Fruit fly (Drosophila melanogaster) whole organism, embryonic: ENCODE data around the gene Dbp73D.

ENCODE experiments used
- Bteb2 ChIP-seq: fragments of 200-800 bp; sonication (Bioruptor generic); optimal IDR thresholded peaks from 2 replicates; lab custom pipeline; 2016; ENCODE audit warnings: missing biosample characterization, missing genetic modification characterization
- CG10147 ChIP-seq: fragments of 200-800 bp; sonication (Bioruptor generic); optimal IDR thresholded peaks from 2 replicates; lab custom pipeline; 2019; ENCODE audit warnings: missing biosample characterization, mild to moderate bottlenecking, missing genetic modification characterization, moderate library complexity
- CG10462 ChIP-seq: fragments of 200-800 bp; sonication (Bioruptor generic); optimal IDR thresholded peaks from 2 replicates; lab custom pipeline; 2016; ENCODE audit warnings: missing biosample characterization, missing genetic modification characterization
- CG11398 ChIP-seq: fragments of 200-800 bp; sonication (Bioruptor generic); optimal IDR thresholded peaks from 2 replicates; lab custom pipeline; 2016; ENCODE audit warnings: missing biosample characterization, missing genetic modification characterization
- CG11504 ChIP-seq: fragments of 200-800 bp; sonication (Bioruptor generic); optimal IDR thresholded peaks from 3 replicates; lab custom pipeline; 2019; ENCODE audit warnings: missing biosample characterization, mild to moderate bottlenecking, missing genetic modification characterization, moderate library complexity
- CG11695 ChIP-seq: fragments of 200-800 bp; sonication (Bioruptor generic); IDR thresholded peaks from 3 replicates; pipeline ENCODE4 v1.3.6; 2022; ENCODE audit warnings: missing biosample characterization, missing genetic modification characterization
- CG1233 ChIP-seq: fragments of 200-800 bp; sonication (Bioruptor generic); optimal IDR thresholded peaks from 4 replicates; lab custom pipeline; 2018; ENCODE audit warnings: missing biosample characterization, mild to moderate bottlenecking, missing genetic modification characterization
- CG14667 ChIP-seq: fragments of 200-800 bp; sonication (Bioruptor generic); IDR thresholded peaks from 2 replicates; pipeline ENCODE4 v1.3.6; 2022; ENCODE audit warnings: missing biosample characterization, missing genetic modification characterization
- CG16815 ChIP-seq: fragments of 200-800 bp; sonication (Bioruptor generic); optimal IDR thresholded peaks from 3 replicates; lab custom pipeline; 2017; ENCODE audit warnings: missing biosample characterization, mild to moderate bottlenecking, missing genetic modification characterization
- CG18011 ChIP-seq: fragments of 200-800 bp; sonication (Bioruptor generic); optimal IDR thresholded peaks from 2 replicates; lab custom pipeline; 2017; ENCODE audit warnings: missing biosample characterization, missing genetic modification characterization, mild to moderate bottlenecking, moderate library complexity, missing genotype
- CG18476 ChIP-seq: fragments of 200-800 bp; sonication (Bioruptor generic); optimal IDR thresholded peaks from 2 replicates; lab custom pipeline; 2016; ENCODE audit warnings: missing biosample characterization, mild to moderate bottlenecking, missing genetic modification characterization
- CG18764 ChIP-seq: fragments of 200-800 bp; sonication (Bioruptor generic); optimal IDR thresholded peaks from 3 replicates; lab custom pipeline; 2016; ENCODE audit warnings: missing biosample characterization, missing genetic modification characterization
- CG30431 ChIP-seq: fragments of 200-800 bp; sonication (Bioruptor generic); optimal IDR thresholded peaks from 2 replicates; lab custom pipeline; 2017; ENCODE audit warnings: missing biosample characterization, missing genetic modification characterization
- CG31224 ChIP-seq: fragments of 200-800 bp; sonication (Bioruptor generic); IDR thresholded peaks from 2 replicates; pipeline ENCODE4 v1.3.6; 2022; ENCODE audit warnings: missing biosample characterization, missing genetic modification characterization
- CG3407 ChIP-seq: fragments of 200-800 bp; sonication (Bioruptor generic); optimal IDR thresholded peaks from 2 replicates; lab custom pipeline; 2018; ENCODE audit warnings: missing biosample characterization, mild to moderate bottlenecking, missing genetic modification characterization
- CG43689 ChIP-seq: fragments of 200-800 bp; sonication (Bioruptor generic); IDR thresholded peaks from 2 replicates; pipeline ENCODE4 v1.3.6; 2022; ENCODE audit warnings: missing biosample characterization, missing genetic modification characterization
- CG4617 ChIP-seq: fragments of 200-800 bp; sonication (Bioruptor generic); optimal IDR thresholded peaks from 3 replicates; lab custom pipeline; 2016; ENCODE audit warnings: missing biosample characterization, missing genetic modification characterization, borderline replicate concordance
- CG6683 ChIP-seq: fragments of 200-800 bp; sonication (Bioruptor generic); optimal IDR thresholded peaks from 2 replicates; lab custom pipeline; 2017; ENCODE audit warnings: missing biosample characterization, mild to moderate bottlenecking, missing genetic modification characterization, missing genetic modification reagents
- CG8478 ChIP-seq: fragments of >200 bp; optimal IDR thresholded peaks from 2 replicates; lab custom pipeline; 2018
- CrebB ChIP-seq: fragments of 200-800 bp; sonication (Bioruptor generic); optimal IDR thresholded peaks from 3 replicates; lab custom pipeline; 2018; ENCODE audit warnings: missing biosample characterization, mild to moderate bottlenecking, missing genetic modification characterization
- D19A ChIP-seq: fragments of 200-800 bp; optimal IDR thresholded peaks from 3 replicates; lab custom pipeline; 2019; ENCODE audit warnings: missing biosample characterization, mild to moderate bottlenecking, missing genetic modification characterization, moderate library complexity
- Dad ChIP-seq: fragments of 200-800 bp; sonication (Bioruptor generic); optimal IDR thresholded peaks from 3 replicates; lab custom pipeline; 2016; ENCODE audit warnings: missing biosample characterization, missing genetic modification characterization
- Ets65A ChIP-seq: fragments of 200-800 bp; sonication (Bioruptor generic); peaks from one replicate; lab custom pipeline; 2016; ENCODE audit warnings: missing biosample characterization, missing genetic modification characterization
- GATAe ChIP-seq: fragments of 200-800 bp; sonication (Bioruptor generic); conservative IDR thresholded peaks from 2 replicates; pipeline ENCODE4 v1.3.6; 2022; ENCODE audit warnings: missing biosample characterization, missing genetic modification characterization
- Gsc ChIP-seq: fragments of 200-800 bp; sonication (Bioruptor generic); IDR thresholded peaks from 2 replicates; pipeline ENCODE4 v1.3.6; 2022; ENCODE audit warnings: missing biosample characterization, missing genetic modification characterization
- HHEX ChIP-seq: fragments of 200-800 bp; sonication (Bioruptor generic); optimal IDR thresholded peaks from 3 replicates; lab custom pipeline; 2017; ENCODE audit warnings: missing biosample characterization, mild to moderate bottlenecking, missing genetic modification characterization, missing genetic modification reagents
- HLH54F ChIP-seq: fragments of 200-800 bp; sonication (Bioruptor generic); optimal IDR thresholded peaks from 3 replicates; lab custom pipeline; 2016; ENCODE audit warnings: missing biosample characterization, missing genetic modification characterization
- HmgD ChIP-seq: fragments of 200-800 bp; sonication (Bioruptor generic); optimal IDR thresholded peaks from 3 replicates; lab custom pipeline; 2016; ENCODE audit warnings: missing biosample characterization, missing genetic modification characterization
- Hmr ChIP-seq: fragments of 200-800 bp; sonication (Bioruptor generic); optimal IDR thresholded peaks from 3 replicates; lab custom pipeline; 2017; ENCODE audit warnings: mild to moderate bottlenecking, missing biosample characterization, missing genetic modification reagents, missing genetic modification characterization
- Jarid2 ChIP-seq: fragments of 200-800 bp; sonication (Bioruptor generic); optimal IDR thresholded peaks from 3 replicates; lab custom pipeline; 2017; ENCODE audit warnings: mild to moderate bottlenecking, missing biosample characterization, missing genetic modification reagents, missing genetic modification characterization
- Lim3 ChIP-seq: fragments of 200-800 bp; sonication (Bioruptor generic); IDR thresholded peaks from 2 replicates; pipeline ENCODE4 v1.3.6; 2022; ENCODE audit warnings: missing biosample characterization, missing genetic modification characterization
- MBD-R2 ChIP-seq: fragments of 200-800 bp; sonication (Bioruptor generic); IDR thresholded peaks from 2 replicates; pipeline ENCODE4 v1.3.6; 2022; ENCODE audit warnings: missing biosample characterization, missing genetic modification characterization
- NFAT ChIP-seq: fragments of 200-800 bp; sonication (Bioruptor generic); IDR thresholded peaks from 2 replicates; pipeline ENCODE4 v1.3.6; 2022; ENCODE audit warnings: missing biosample characterization, missing genetic modification characterization
- Spps ChIP-seq: fragments of 200-800 bp; sonication (Bioruptor generic); optimal IDR thresholded peaks from 2 replicates; lab custom pipeline; 2018; ENCODE audit warnings: missing biosample characterization, mild to moderate bottlenecking, missing genetic modification characterization
- Tbp ChIP-seq: fragments of >200 bp; optimal IDR thresholded peaks from 2 replicates; lab custom pipeline; 2018; ENCODE audit warnings: missing biosample characterization, missing genetic modification characterization
- ato ChIP-seq: fragments of 200-800 bp; sonication (Bioruptor generic); IDR thresholded peaks from 2 replicates; pipeline ENCODE4 v1.3.6; 2022; ENCODE audit warnings: missing biosample characterization, missing genetic modification characterization; ENCODE audit not compliant: partially characterized antibody
- dati ChIP-seq: fragments of 200-800 bp; sonication (Bioruptor generic); IDR thresholded peaks from 2 replicates; pipeline ENCODE4 v1.3.6; 2022; ENCODE audit warnings: missing biosample characterization, missing genetic modification characterization
- grn ChIP-seq: fragments of 200-800 bp; sonication (Bioruptor generic); optimal IDR thresholded peaks from 3 replicates; lab custom pipeline; 2017; ENCODE audit warnings: missing biosample characterization, missing genetic modification characterization
- kah ChIP-seq: fragments of 200-800 bp; sonication (Bioruptor generic); optimal IDR thresholded peaks from 2 replicates; lab custom pipeline; 2018; ENCODE audit warnings: missing biosample characterization, mild to moderate bottlenecking, missing genetic modification characterization
- kay ChIP-seq: fragments of 200-800 bp; sonication (Bioruptor generic); optimal IDR thresholded peaks from 2 replicates; lab custom pipeline; 2016; ENCODE audit warnings: missing biosample characterization, missing genetic modification characterization
- luna ChIP-seq: fragments of 200-800 bp; sonication (Bioruptor generic); optimal IDR thresholded peaks from 2 replicates; lab custom pipeline; 2016; ENCODE audit warnings: missing biosample characterization, missing genetic modification characterization
- mld ChIP-seq: fragments of 200-800 bp; sonication (Bioruptor generic); IDR thresholded peaks from 3 replicates; pipeline ENCODE4 v1.3.6; 2022; ENCODE audit warnings: missing biosample characterization, missing genetic modification characterization; ENCODE audit not compliant: partially characterized antibody
- nau ChIP-seq: fragments of 200-800 bp; sonication (Bioruptor generic); optimal IDR thresholded peaks from 3 replicates; lab custom pipeline; 2017; ENCODE audit warnings: missing biosample characterization, mild to moderate bottlenecking, missing genetic modification characterization, missing genetic modification reagents
- peb ChIP-seq: fragments of 200-800 bp; sonication (Bioruptor generic); IDR thresholded peaks from 2 replicates; pipeline ENCODE4 v1.3.6; 2022; ENCODE audit warnings: missing biosample characterization, missing genetic modification characterization
- pho ChIP-seq: fragments of 200-800 bp; sonication (Bioruptor generic); optimal IDR thresholded peaks from 2 replicates; lab custom pipeline; 2016; ENCODE audit warnings: missing biosample characterization, missing genetic modification characterization
- run ChIP-seq: fragments of 200-800 bp; sonication (Bioruptor generic); optimal IDR thresholded peaks from 3 replicates; lab custom pipeline; 2018; ENCODE audit warnings: missing biosample characterization, mild to moderate bottlenecking, missing genetic modification characterization
- salm ChIP-seq: fragments of 200-800 bp; sonication (Bioruptor generic); optimal IDR thresholded peaks from 2 replicates; lab custom pipeline; 2018; ENCODE audit warnings: missing biosample characterization, mild to moderate bottlenecking, missing genetic modification characterization
- tna ChIP-seq: fragments of 200-800 bp; sonication (Bioruptor generic); IDR thresholded peaks from 2 replicates; pipeline ENCODE4 v1.3.6; 2022; ENCODE audit warnings: missing biosample characterization, missing genetic modification characterization; ENCODE audit not compliant: partially characterized antibody
- tup ChIP-seq: fragments of 200-800 bp; sonication (Bioruptor generic); optimal IDR thresholded peaks from 2 replicates; lab custom pipeline; 2016; ENCODE audit warnings: missing biosample characterization, mild to moderate bottlenecking, missing genetic modification characterization, moderate library complexity
- unpg ChIP-seq: fragments of 200-800 bp; sonication (Bioruptor generic); optimal IDR thresholded peaks from 3 replicates; lab custom pipeline; 2018; ENCODE audit warnings: missing biosample characterization, mild to moderate bottlenecking, missing genetic modification characterization, moderate library complexity
- zen ChIP-seq: fragments of 200-800 bp; sonication (Bioruptor generic); optimal IDR thresholded peaks from 3 replicates; lab custom pipeline; 2018; ENCODE audit warnings: missing biosample characterization, mild to moderate bottlenecking, missing genetic modification characterization, moderate library complexity

Gene Dbp73D

DNA sequence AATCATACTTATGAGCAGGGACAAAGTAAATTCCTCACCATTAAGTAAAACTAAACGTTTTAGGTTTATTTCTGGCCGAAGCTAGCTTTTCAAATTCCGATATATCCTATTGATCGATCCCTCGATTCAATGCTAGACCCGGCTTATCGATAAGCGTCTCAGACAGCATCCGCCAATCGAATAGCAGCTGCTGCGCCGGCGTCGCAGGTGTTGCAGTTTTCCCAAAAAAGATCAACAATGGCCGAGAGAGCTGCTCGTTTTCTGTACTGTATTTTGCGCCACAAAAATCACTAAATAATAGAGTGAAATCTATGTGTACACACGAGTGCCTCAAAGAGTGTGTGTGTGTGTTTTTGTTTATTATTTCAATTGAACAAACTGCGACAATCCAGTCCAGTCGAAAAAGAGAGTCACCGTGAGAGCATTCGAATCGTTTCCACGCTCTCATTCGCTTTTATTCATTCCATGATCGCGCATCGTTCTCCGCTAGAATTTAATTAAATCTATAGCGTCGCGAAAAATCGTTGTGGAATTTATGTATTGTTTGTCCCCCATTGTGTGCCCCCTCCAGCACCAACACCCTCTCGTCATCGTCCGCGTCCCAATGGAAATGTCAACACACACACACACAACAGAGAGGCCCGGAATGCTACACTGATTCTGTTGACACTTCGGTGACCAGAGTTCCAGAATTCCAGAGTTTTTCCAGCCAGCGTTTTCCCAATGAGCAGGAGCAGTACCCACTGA lies 17.0 kb downstream of the Dbp73D start (continued):
- TF ChIP-seq CG31224 (GFP tag; lab: Robert Waterston, UW) (no peak), NFAT (GFP tag; lab: Robert Waterston, UW) (no peak), grn (GFP tag; lab: Kevin White, UChicago) (no peak), CG6683 (GFP tag; lab: Kevin White, UChicago) (no peak), HmgD (GFP tag; lab: Kevin White, UChicago) (no peak), mld (GFP tag; lab: Robert Waterston, UW) (no peak), CG18476 (GFP tag; lab: Kevin White, UChicago) (no peak), Dad (no peak), Tbp (GFP tag; lab: Kevin White, UChicago) (no peak), HLH54F (GFP tag; lab: Kevin White, UChicago) (no peak), CG1233 (GFP tag; lab: Kevin White, UChicago) (no peak), CG8478 (lab: Kevin White, UChicago) (no peak), CG11398 (GFP tag; lab: Kevin White, UChicago) (no peak), Ets65A (GFP tag; lab: Kevin White, UChicago) (no peak), CG11695 (GFP tag; lab: Robert Waterston, UW) (no peak), CG11504 (tag; lab: Kevin White, UChicago) (no peak), CG43689 (no peak), Spps (no peak), HHEX (GFP tag; lab: Kevin White, UChicago) (no peak), CG10147 (GFP tag; lab: Kevin White, UChicago) (no peak), CG16815 (GFP tag; lab: Kevin White, UChicago) (no peak), CG18011 (GFP tag; lab: Kevin White, UChicago) (no peak), CG18764 (no peak), GATAe (GFP tag; lab: Robert Waterston, UW) (no peak), Hmr (GFP tag; lab: Kevin White, UChicago) (no peak), MBD-R2 (GFP tag; lab: Robert Waterston, UW) (no peak), kah (GFP tag; lab: Kevin White, UChicago) (no peak), dati (GFP tag; lab: Robert Waterston, UW) (no peak), CG3407 (no peak), Bteb2 (GFP tag; lab: Kevin White, UChicago) (no peak), D19A (tag; lab: Kevin White, UChicago) (no peak), nau (no peak), CG4617 (no peak), CrebB (tag; lab: Kevin White, UChicago) (no peak), kay (GFP tag; lab: Kevin White, UChicago) (no peak), tna (GFP tag; lab: Robert Waterston, UW) (peak; percentile 57; the same call in 1 of the 2 replicates), CG30431 (GFP tag; lab: Kevin White, UChicago) (no peak), Jarid2 (GFP tag; lab: Kevin White, UChicago) (no peak), pho (GFP tag; lab: Kevin White, UChicago) (no peak), Lim3 (no peak), run (tag; lab: Kevin White, UChicago) (no peak), unpg (GFP tag; lab: Kevin White, UChicago) (no peak), luna (GFP tag; lab: Kevin White, UChicago) (peak; percentile 1), CG14667 (no peak), CG10462 (GFP tag; lab: Kevin White, UChicago) (no peak), peb (no peak), ato (GFP tag; lab: Robert Waterston, UW) (peak; percentile 76), tup (GFP tag; lab: Kevin White, UChicago) (no peak), salm (tag; lab: Kevin White, UChicago) (no peak), zen (tag; lab: Kevin White, UChicago) (no peak), Gsc (GFP tag; lab: Robert Waterston, UW) (no peak)
